Worm (Caenorhabditis elegans) whole organism, L4 larva: Measurements from ENCODE around the gene sra-2.

ENCODE experiments used
- D1046.2 ChIP-seq: fragments of 200-800 bp; sonication (Bioruptor generic); IDR thresholded peaks from 2 replicates; pipeline ENCODE4 v1.3.6; 2022; ENCODE audit warnings: missing genetic modification characterization, missing compliant biosample characterization
- ceh-28 ChIP-seq: fragments of 150-350 bp; optimal IDR thresholded peaks from 2 replicates; lab custom pipeline; 2014; ENCODE audit warnings: missing biosample characterization, missing genetic modification reagents, missing genetic modification characterization
- ces-1 ChIP-seq: fragments of 150-350 bp; sonication (generic microtip); optimal IDR thresholded peaks from 4 replicates; lab custom pipeline; 2014; ENCODE audit warnings: missing biosample characterization, missing genetic modification reagents, missing genetic modification characterization
- dmd-6 ChIP-seq: fragments of 200-800 bp; sonication (Bioruptor generic); IDR thresholded peaks from 2 replicates; pipeline ENCODE4 v1.3.6; 2022; ENCODE audit warnings: missing genetic modification reagents, missing genetic modification characterization, missing compliant biosample characterization
- dmd-8 ChIP-seq: fragments of 200-800 bp; sonication (Bioruptor generic); IDR thresholded peaks from 2 replicates; pipeline ENCODE4 v1.3.6; 2022; ENCODE audit warnings: missing genetic modification characterization, missing compliant biosample characterization
- dve-1 ChIP-seq: sonication (generic microtip); optimal IDR thresholded peaks from 2 replicates; lab custom pipeline; 2017; ENCODE audit warnings: antibody characterized with exemption, mild to moderate bottlenecking, missing genetic modification characterization, missing compliant biosample characterization; ENCODE audit not compliant: insufficient read depth
- egl-43 ChIP-seq: fragments of 200-800 bp; sonication (Bioruptor generic); IDR thresholded peaks from 2 replicates; pipeline ENCODE4 v1.3.6; 2022; ENCODE audit warnings: missing genetic modification reagents, missing genetic modification characterization, missing compliant biosample characterization
- hmg-1.1 ChIP-seq: fragments of 200-800 bp; sonication (Bioruptor generic); IDR thresholded peaks from 2 replicates; pipeline ENCODE4 v1.3.6; 2022; ENCODE audit warnings: missing genetic modification reagents, missing genetic modification characterization, missing compliant biosample characterization
- lin-13 ChIP-seq: fragments of 150-350 bp; optimal IDR thresholded peaks from 2 replicates; lab custom pipeline; 2014; ENCODE audit warnings: missing biosample characterization, missing genetic modification reagents, missing genetic modification characterization
- madf-5 ChIP-seq, 2 experiments: fragments of 200-800 bp; sonication (Bioruptor generic); IDR thresholded peaks; 2 replicates each; pipeline ENCODE4 v1.3.6; 2022; ENCODE audit warnings: missing compliant biosample characterization in 2 of 2, missing genetic modification characterization in 2 of 2
- mep-1 ChIP-seq: fragments of 150-350 bp; sonication (generic microtip); optimal IDR thresholded peaks from 3 replicates; lab custom pipeline; 2014; ENCODE audit warnings: missing biosample characterization, missing genetic modification characterization
- nhr-28 ChIP-seq: fragments of 150-350 bp; optimal IDR thresholded peaks from 2 replicates; lab custom pipeline; 2014; ENCODE audit warnings: missing biosample characterization, missing genetic modification characterization
- zfp-2 ChIP-seq: sonication (generic microtip); optimal IDR thresholded peaks from 2 replicates; lab custom pipeline; 2016; ENCODE audit warnings: mild to moderate bottlenecking, missing genetic modification characterization, missing compliant biosample characterization

Gene sra-2

DNA sequence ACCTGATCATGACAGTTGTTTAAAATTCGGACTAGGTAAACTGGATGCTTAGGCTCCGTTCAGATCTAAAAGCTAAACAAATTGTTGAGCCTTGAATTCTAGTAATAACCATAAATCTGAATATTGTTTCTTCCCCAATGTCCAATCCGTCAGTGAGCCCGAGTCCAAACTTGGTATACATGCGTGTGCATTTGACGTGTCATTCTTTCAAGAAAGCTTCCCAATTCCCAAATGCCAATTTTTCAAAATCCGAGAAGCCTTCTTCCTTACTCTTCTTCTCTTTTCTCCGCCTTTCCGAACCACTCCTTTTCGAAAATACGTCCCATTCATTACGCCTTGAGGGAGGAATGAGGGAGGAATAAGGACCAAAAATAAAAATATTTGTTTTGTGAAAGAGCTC, 48.1 kb downstream of the sra-2 start:
- TF ChIP-seq ces-1 (GFP tag; lab: Kevin White, UChicago) = no peak
- TF ChIP-seq mep-1 (tag; lab: Kevin White, UChicago) = no peak
- TF ChIP-seq nhr-28 (tag; lab: Kevin White, UChicago) = no peak
- no peak for TF ChIP-seq dmd-8 (GFP tag; lab: Robert Waterston, UW)
- TF ChIP-seq D1046.2 (GFP tag; lab: Robert Waterston, UW) = no peak
- no peak for TF ChIP-seq madf-5 (GFP tag; IDR thresholded peaks at IDR 0.05; lab: Robert Waterston, UW)
- TF ChIP-seq hmg-1.1 (GFP tag; lab: Robert Waterston, UW) = 0 out of 2 replicates have a peak, but pooled peaks have one; percentile 32

DNA sequence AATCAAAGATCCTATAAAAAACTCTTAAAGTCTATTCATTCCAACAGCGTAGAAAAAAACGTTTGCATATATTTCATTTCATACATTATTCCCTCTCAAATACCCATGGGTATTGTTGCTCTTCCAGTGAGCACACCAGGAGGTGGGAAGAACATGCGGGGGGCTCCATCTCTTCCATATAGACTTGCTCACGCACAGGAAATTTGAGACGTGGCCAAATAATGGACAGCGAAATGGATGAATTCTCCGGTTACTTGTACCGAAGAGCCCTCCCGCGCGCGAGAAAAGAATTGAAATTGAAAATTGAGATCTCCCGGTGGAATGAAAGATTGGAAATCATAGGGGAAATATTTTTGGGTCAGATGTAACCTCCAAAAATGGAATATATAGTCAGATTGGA, 49.0 kb downstream of the sra-2 start:
- TF ChIP-seq lin-13 (GFP tag; lab: Kevin White, UChicago) = no peak
- no peak for TF ChIP-seq dve-1 (tag; lab: Kevin White, UChicago)
- TF ChIP-seq dmd-6 (GFP tag; lab: Robert Waterston, UW) = no peak
- no peak for TF ChIP-seq zfp-2 (tag; lab: Kevin White, UChicago)
- 0 out of 2 replicates have a peak, but pooled peaks have one; percentile 11 for TF ChIP-seq egl-43 (GFP tag; lab: Robert Waterston, UW)
- no peak for TF ChIP-seq ceh-28 (tag; lab: Kevin White, UChicago)
